Worm (Caenorhabditis elegans): ENCODE results near the gene dao-2.

dao-2 gene

DNA sequence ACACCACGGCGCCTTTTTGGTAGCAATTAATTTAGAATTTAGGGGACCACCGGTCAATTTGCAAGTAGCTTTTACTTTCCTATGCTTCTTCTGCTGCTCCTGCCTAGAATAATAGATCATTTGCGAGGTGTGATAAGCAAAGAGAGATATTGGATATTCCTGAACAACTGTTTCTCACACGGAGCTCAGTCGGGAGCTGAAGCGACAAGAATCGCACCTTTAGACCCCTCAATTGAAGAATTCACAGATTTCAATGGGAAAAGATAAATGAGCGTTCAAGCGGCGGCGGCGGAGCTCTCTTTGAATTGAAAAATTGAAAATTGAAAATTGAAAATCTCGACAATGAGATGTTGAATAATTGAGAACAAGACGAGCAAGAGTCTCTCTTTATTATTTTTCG, 9.8 kb downstream of the dao-2 start:
- TF ChIP-seq pes-1 (GFP tag; IDR thresholded peaks at IDR 0.05) (no peak), ceh-36 (tag; optimal IDR thresholded peaks at IDR 0.05) (no peak), tbx-37 (GFP tag; conservative IDR thresholded peaks at IDR 0.05) (no peak), hnd-1 (tag; optimal IDR thresholded peaks at IDR 0.05) (no peak), hmbx-1 (tag; optimal IDR thresholded peaks at IDR 0.05) (no peak), scrt-1 (GFP tag; IDR thresholded peaks at IDR 0.05) (no peak), tra-4 (tag; optimal IDR thresholded peaks at IDR 0.05) (no peak), ets-7 (tag; optimal IDR thresholded peaks at IDR 0.05) (no peak), aly-1 (tag; optimal IDR thresholded peaks at IDR 0.05) (no peak), hmg-4 (GFP tag; optimal IDR thresholded peaks at IDR 0.05) (no peak), tbx-11 (GFP tag; IDR thresholded peaks at IDR 0.05) (no peak), sea-1 (GFP tag; conservative IDR thresholded peaks at IDR 0.05) (no peak), ama-1 (optimal IDR thresholded peaks at IDR 0.05) (no peak), flt-1 (GFP tag; IDR thresholded peaks at IDR 0.05) (no peak), B0310.2 (tag; optimal IDR thresholded peaks at IDR 0.05) (no peak)

DNA sequence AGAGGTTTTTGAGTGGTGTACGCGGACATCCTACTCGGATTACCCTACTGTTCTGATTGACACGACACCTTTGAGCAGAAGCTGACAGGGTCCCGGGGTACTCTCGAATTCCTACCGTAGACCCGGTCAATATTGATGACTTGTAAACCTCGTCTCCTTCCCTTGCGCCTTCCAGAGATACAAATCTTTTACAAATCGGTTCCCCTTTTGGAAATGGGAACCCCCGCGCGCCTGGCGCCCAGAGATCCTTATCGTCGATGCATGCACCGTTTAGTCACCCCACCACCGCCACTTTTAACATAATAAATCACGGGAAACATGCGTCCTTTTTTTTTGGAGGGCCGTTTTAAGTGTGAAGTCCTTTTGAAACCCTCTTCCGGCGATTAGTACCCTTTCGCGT, 10.3 kb downstream of the dao-2 start:
- TF ChIP-seq tbx-11 (GFP tag; IDR thresholded peaks at IDR 0.05) (no peak), ets-7 (tag; optimal IDR thresholded peaks at IDR 0.05) (no peak), hmbx-1 (tag; optimal IDR thresholded peaks at IDR 0.05) (no peak), hmg-4 (GFP tag; optimal IDR thresholded peaks at IDR 0.05) (no peak), F13C5.2 (tag; optimal IDR thresholded peaks at IDR 0.05) (no peak), pes-1 (GFP tag; IDR thresholded peaks at IDR 0.05) (no peak), hnd-1 (tag; optimal IDR thresholded peaks at IDR 0.05) (no peak), ama-1 (optimal IDR thresholded peaks at IDR 0.05) (no peak), sea-1 (GFP tag; conservative IDR thresholded peaks at IDR 0.05) (no peak), scrt-1 (GFP tag; IDR thresholded peaks at IDR 0.05) (no peak)

ce11 chrII:4574658-4575057, 11.9 kb downstream of the dao-2 start:
- TF ChIP-seq tbx-37 (GFP tag; conservative IDR thresholded peaks at IDR 0.05) = 0 out of 2 replicates have a peak, but pooled peaks have one; percentile 7
- TF ChIP-seq ama-1 (optimal IDR thresholded peaks at IDR 0.05) = no peak

- TF ChIP-seq tbx-11 (GFP tag; IDR thresholded peaks at IDR 0.05) (no peak), aly-1 (tag; optimal IDR thresholded peaks at IDR 0.05) (no peak), ama-1 (optimal IDR thresholded peaks at IDR 0.05) (no peak), ceh-36 (tag; optimal IDR thresholded peaks at IDR 0.05) (no peak), hmbx-1 (tag; optimal IDR thresholded peaks at IDR 0.05) (no peak), tra-4 (tag; optimal IDR thresholded peaks at IDR 0.05) (no peak), flt-1 (GFP tag; IDR thresholded peaks at IDR 0.05) (no peak), hmg-4 (GFP tag; optimal IDR thresholded peaks at IDR 0.05) (no peak), ceh-13 (GFP tag; optimal IDR thresholded peaks at IDR 0.05) (no peak), sea-1 (GFP tag; conservative IDR thresholded peaks at IDR 0.05) (no peak), scrt-1 (GFP tag; IDR thresholded peaks at IDR 0.05) (no peak), ets-7 (tag; optimal IDR thresholded peaks at IDR 0.05) (no peak), F13C5.2 (tag; optimal IDR thresholded peaks at IDR 0.05) (no peak)
Measured at ce11 chrII:4575579-4575978, 12.8 kb downstream of the dao-2 start.

DNA sequence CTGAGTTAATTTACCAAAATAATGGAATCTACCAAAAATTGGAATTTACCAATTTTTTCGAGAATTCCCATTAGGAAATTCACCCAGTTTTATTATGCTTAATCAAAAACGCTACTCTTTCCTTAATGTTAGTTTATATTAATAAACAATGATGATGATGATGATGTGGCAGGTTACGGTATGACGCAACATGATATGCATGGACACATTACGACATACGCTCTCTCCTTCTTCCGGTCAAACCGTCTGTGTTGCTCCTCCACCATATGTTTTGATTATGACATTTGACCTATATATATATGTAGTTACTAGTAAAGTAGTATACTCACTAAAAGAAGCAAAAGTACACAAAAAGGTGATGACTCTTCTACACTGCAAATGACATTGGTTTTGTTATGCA, 14.6 kb downstream of the dao-2 start:
- peak; percentile 92 for TF ChIP-seq ets-7 (tag; optimal IDR thresholded peaks at IDR 0.05)
- TF ChIP-seq hnd-1 (tag; optimal IDR thresholded peaks at IDR 0.05) = no peak
- no peak for TF ChIP-seq tbx-11 (GFP tag; IDR thresholded peaks at IDR 0.05)

DNA sequence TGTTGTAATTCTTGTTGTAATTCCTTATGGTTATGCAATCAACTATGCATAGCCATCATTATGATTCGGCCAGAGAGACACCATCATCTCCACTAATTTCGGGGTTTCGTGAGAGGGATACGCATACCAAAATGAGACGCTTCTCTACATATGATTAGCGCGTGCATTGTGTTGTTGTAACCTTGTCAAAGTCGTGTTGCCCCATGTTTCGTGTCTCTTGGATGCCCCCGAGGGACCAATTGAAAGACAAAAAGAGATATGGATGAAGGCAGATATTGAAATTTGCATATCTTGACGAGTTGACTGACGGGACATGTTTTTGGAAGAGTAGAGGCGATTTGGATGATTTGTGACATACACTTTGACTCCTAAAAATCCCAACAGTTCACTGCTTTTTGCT, 16.6 kb downstream of the dao-2 start:
- TF ChIP-seq tbx-37 (GFP tag; conservative IDR thresholded peaks at IDR 0.05) = no peak
- TF ChIP-seq aly-1 (tag; optimal IDR thresholded peaks at IDR 0.05) = no peak
- TF ChIP-seq flt-1 (GFP tag; IDR thresholded peaks at IDR 0.05) = 0 out of 2 replicates have a peak, but pooled peaks have one; percentile 14
- TF ChIP-seq ama-1 (optimal IDR thresholded peaks at IDR 0.05) = no peak
- TF ChIP-seq sea-1 (GFP tag; conservative IDR thresholded peaks at IDR 0.05) = no peak
- TF ChIP-seq scrt-1 (GFP tag; IDR thresholded peaks at IDR 0.05) = no peak
- TF ChIP-seq pes-1 (GFP tag; IDR thresholded peaks at IDR 0.05) = no peak

ce11 chrII:4579920-4580474, 17.2 kb downstream of the dao-2 start:
- TF ChIP-seq tbx-11 (GFP tag; IDR thresholded peaks at IDR 0.05) = no peak
- no peak for TF ChIP-seq hmbx-1 (tag; optimal IDR thresholded peaks at IDR 0.05)
- TF ChIP-seq B0310.2 (tag; optimal IDR thresholded peaks at IDR 0.05) = no peak
- no peak for TF ChIP-seq hmg-4 (GFP tag; optimal IDR thresholded peaks at IDR 0.05)
- no peak for TF ChIP-seq hnd-1 (tag; optimal IDR thresholded peaks at IDR 0.05)
- TF ChIP-seq flt-1 (GFP tag; IDR thresholded peaks at IDR 0.05) = no peak
- TF ChIP-seq ceh-36 (tag; optimal IDR thresholded peaks at IDR 0.05) = no peak
- no peak for TF ChIP-seq scrt-1 (GFP tag; IDR thresholded peaks at IDR 0.05)
- no peak for TF ChIP-seq sea-1 (GFP tag; conservative IDR thresholded peaks at IDR 0.05)
- no peak for TF ChIP-seq ets-7 (tag; optimal IDR thresholded peaks at IDR 0.05)
- TF ChIP-seq pes-1 (GFP tag; IDR thresholded peaks at IDR 0.05) = no peak
- no peak for TF ChIP-seq F13C5.2 (tag; optimal IDR thresholded peaks at IDR 0.05)
- TF ChIP-seq tbx-37 (GFP tag; conservative IDR thresholded peaks at IDR 0.05) = no peak
- no peak for TF ChIP-seq aly-1 (tag; optimal IDR thresholded peaks at IDR 0.05)
- no peak for TF ChIP-seq tra-4 (tag; optimal IDR thresholded peaks at IDR 0.05)
- TF ChIP-seq ama-1 (optimal IDR thresholded peaks at IDR 0.05) = no peak
- no peak for TF ChIP-seq ceh-13 (GFP tag; optimal IDR thresholded peaks at IDR 0.05)

DNA sequence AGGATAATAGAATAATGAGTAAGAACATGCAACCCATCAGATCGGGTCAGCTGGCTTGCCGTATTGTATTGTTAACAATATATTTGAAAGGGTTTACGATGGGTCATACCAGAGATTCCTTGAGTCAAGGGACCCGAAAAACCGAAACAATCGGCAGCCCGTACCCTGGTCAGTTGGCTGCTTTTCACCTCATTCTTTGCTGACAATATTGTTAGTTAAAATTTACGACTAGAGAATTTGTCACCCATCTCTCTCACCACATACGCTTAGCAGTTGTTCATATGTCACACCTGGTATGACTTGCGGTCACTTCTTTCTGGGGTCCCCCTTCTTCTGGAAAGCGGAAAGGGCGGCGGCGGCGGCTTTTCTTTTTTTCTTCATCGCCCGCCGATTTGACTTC, 18.3 kb downstream of the dao-2 start:
- no peak for TF ChIP-seq aly-1 (tag; optimal IDR thresholded peaks at IDR 0.05)
- TF ChIP-seq pes-1 (GFP tag; IDR thresholded peaks at IDR 0.05) = 0 out of 2 replicates have a peak, but pooled peaks have one; percentile 26
